Worm (Caenorhabditis elegans): ENCODE results near the gene mstr-2.
A peak's percentile ranks its signal among the peaks of the same experiment; 100 is the strongest.

mstr-2 gene

ce11 chrIII:4470793-4471192 is 1.9 kb downstream of the mstr-2 start (continued):
- TF ChIP-seq ham-2 (GFP tag; optimal IDR thresholded peaks at IDR 0.05), result peak; percentile 78
- TF ChIP-seq sem-2 (GFP tag; optimal IDR thresholded peaks at IDR 0.05), result peak; percentile 90
- peak; percentile 90 for TF ChIP-seq drap-1 (GFP tag; optimal IDR thresholded peaks at IDR 0.05)
- peak; percentile 20 for TF ChIP-seq hlh-1 (tag; optimal IDR thresholded peaks at IDR 0.05)
- peak; percentile 83 for TF ChIP-seq lin-32 (GFP tag; optimal IDR thresholded peaks at IDR 0.05)
- no peak for TF ChIP-seq nhr-237 (tag; optimal IDR thresholded peaks at IDR 0.05)

DNA sequence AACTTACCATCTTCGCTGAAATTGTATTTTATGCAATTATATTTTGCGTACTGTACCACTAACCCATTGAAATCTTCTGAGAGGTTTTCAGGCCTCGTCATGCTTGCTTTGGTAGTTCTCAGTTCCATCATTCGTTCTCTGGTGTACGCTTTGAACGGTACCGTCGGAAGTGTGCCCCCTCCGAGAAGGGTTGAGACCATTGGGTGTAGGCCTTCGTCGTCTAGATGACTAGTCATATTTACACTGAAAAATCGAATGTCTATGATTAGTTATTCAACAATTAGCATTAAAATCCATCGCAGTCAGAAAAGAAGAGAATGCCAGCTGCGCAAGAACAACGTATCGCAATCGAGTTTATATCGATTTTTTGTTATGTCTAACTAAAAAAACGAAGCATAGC is 6.0 kb downstream of the mstr-2 start, which contains the start of gene ifet-1:
Gene ifet-1, minus strand, starts transcription at position 243 of the 400 bp plus-strand sequence.
- no peak for TF ChIP-seq sptf-1 (tag; optimal IDR thresholded peaks at IDR 0.05)
- TF ChIP-seq bed-3 (GFP tag; optimal IDR thresholded peaks at IDR 0.05), result no peak
- TF ChIP-seq cnd-1 (tag; optimal IDR thresholded peaks at IDR 0.05), result no peak
- no peak for TF ChIP-seq ces-1 (GFP tag; optimal IDR thresholded peaks at IDR 0.05)
- no peak for TF ChIP-seq nhr-237 (tag; optimal IDR thresholded peaks at IDR 0.05)
- TF ChIP-seq snpc-4 (tag; optimal IDR thresholded peaks at IDR 0.05), result no peak
- no peak for TF ChIP-seq nhr-2 (tag; optimal IDR thresholded peaks at IDR 0.05)
- TF ChIP-seq ham-2 (GFP tag; optimal IDR thresholded peaks at IDR 0.05), result no peak
- TF ChIP-seq mab-5 (tag; optimal IDR thresholded peaks at IDR 0.05), result no peak
- no peak for TF ChIP-seq mls-2 (tag; optimal IDR thresholded peaks at IDR 0.05)
- TF ChIP-seq lin-13 (tag; optimal IDR thresholded peaks at IDR 0.05), result no peak
- TF ChIP-seq sem-2 (GFP tag; optimal IDR thresholded peaks at IDR 0.05), result no peak
- TF ChIP-seq hlh-1 (tag; optimal IDR thresholded peaks at IDR 0.05), result no peak
- no peak for TF ChIP-seq blmp-1 (tag; optimal IDR thresholded peaks at IDR 0.05)
- no peak for TF ChIP-seq pha-4 (tag; optimal IDR thresholded peaks at IDR 0.05)

- peak; percentile 89 for TF ChIP-seq ztf-11 (tag; optimal IDR thresholded peaks at IDR 0.05)
- TF ChIP-seq pha-4 (tag; optimal IDR thresholded peaks at IDR 0.05), result peak; percentile 100
- TF ChIP-seq lin-32 (GFP tag; optimal IDR thresholded peaks at IDR 0.05), result peak; percentile 34
- no peak for TF ChIP-seq blmp-1 (tag; optimal IDR thresholded peaks at IDR 0.05)
- TF ChIP-seq lin-13 (tag; optimal IDR thresholded peaks at IDR 0.05), result peak; percentile 100
- TF ChIP-seq ceh-39 (tag; optimal IDR thresholded peaks at IDR 0.05), result peak; percentile 91
- TF ChIP-seq tbx-8 (GFP tag; optimal IDR thresholded peaks at IDR 0.05), result peak; percentile 39
- peak; percentile 94 for TF ChIP-seq nhr-237 (tag; optimal IDR thresholded peaks at IDR 0.05)
- peak; percentile 60 for TF ChIP-seq ceh-83 (GFP tag; optimal IDR thresholded peaks at IDR 0.05)
- peak; percentile 71 for TF ChIP-seq mls-2 (tag; optimal IDR thresholded peaks at IDR 0.05)
- peak; percentile 99 for TF ChIP-seq mep-1 (tag; optimal IDR thresholded peaks at IDR 0.05)
- TF ChIP-seq elt-3 (tag; optimal IDR thresholded peaks at IDR 0.05), result peak; percentile 66
- peak; percentile 100 for TF ChIP-seq lsy-2 (tag; optimal IDR thresholded peaks at IDR 0.05)
- no peak for TF ChIP-seq nhr-76 (tag; optimal IDR thresholded peaks at IDR 0.05)
- peak; percentile 67 for TF ChIP-seq ham-2 (GFP tag; optimal IDR thresholded peaks at IDR 0.05)
- TF ChIP-seq unc-62 (GFP tag; optimal IDR thresholded peaks at IDR 0.05), result peak; percentile 77
- TF ChIP-seq nhr-2 (tag; optimal IDR thresholded peaks at IDR 0.05), result peak; percentile 43
- no peak for TF ChIP-seq snpc-4 (tag; optimal IDR thresholded peaks at IDR 0.05)
- peak; percentile 37 for TF ChIP-seq nhr-28 (tag; optimal IDR thresholded peaks at IDR 0.05)
- peak; percentile 85 for TF ChIP-seq M03D4.4 (tag; optimal IDR thresholded peaks at IDR 0.05)
- TF ChIP-seq unc-39 (tag; optimal IDR thresholded peaks at IDR 0.05), result no peak
- peak; percentile 67 for TF ChIP-seq nhr-12 (tag; optimal IDR thresholded peaks at IDR 0.05)
- TF ChIP-seq zip-8 (tag; optimal IDR thresholded peaks at IDR 0.05), result peak; percentile 22
- peak; percentile 88 for TF ChIP-seq cnd-1 (tag; optimal IDR thresholded peaks at IDR 0.05)
- TF ChIP-seq elt-1 (tag; optimal IDR thresholded peaks at IDR 0.05; ENCODE audit: borderline replicate concordance, insufficient read depth), result no peak
- peak; percentile 4 for TF ChIP-seq sem-2 (GFP tag; optimal IDR thresholded peaks at IDR 0.05)
- TF ChIP-seq flh-1 (GFP tag; optimal IDR thresholded peaks at IDR 0.05), result peak; percentile 34
- TF ChIP-seq unc-120 (tag; optimal IDR thresholded peaks at IDR 0.05; ENCODE audit: poor library complexity, severe bottlenecking), result peak; percentile 77
- TF ChIP-seq ces-1 (GFP tag; optimal IDR thresholded peaks at IDR 0.05), result peak; percentile 82
- peak; percentile 74 for TF ChIP-seq ceh-43 (GFP tag; optimal IDR thresholded peaks at IDR 0.05)
- peak; percentile 92 for TF ChIP-seq sptf-1 (tag; optimal IDR thresholded peaks at IDR 0.05)
- TF ChIP-seq mab-5 (tag; optimal IDR thresholded peaks at IDR 0.05), result peak; percentile 66
- TF ChIP-seq hlh-1 (tag; optimal IDR thresholded peaks at IDR 0.05), result peak; percentile 78
- peak; percentile 75 for TF ChIP-seq drap-1 (GFP tag; optimal IDR thresholded peaks at IDR 0.05)
- TF ChIP-seq bed-3 (GFP tag; optimal IDR thresholded peaks at IDR 0.05), result peak; percentile 73
Observed at ce11 chrIII:4475428-4475968, 6.6 kb downstream of the mstr-2 start, which contains the start of gene rps-1. Gene rps-1 (plus strand): TSS chrIII:4475918.

Data from whole organism, mixed stage, embryonic.